Worm (Caenorhabditis elegans): Measurements from ENCODE around the gene zmp-6.
A peak's percentile ranks its signal among the peaks of the same experiment; 100 is the strongest.

Gene zmp-6

ce11 chrIII:7246389-7246788 lies 1.3 kb downstream of the zmp-6 start:
- TF ChIP-seq ceh-62 (tag; optimal IDR thresholded peaks at IDR 0.05) (no peak), ZK337.2 (GFP tag; IDR thresholded peaks at IDR 0.05) (no peak), fkh-10 (GFP tag; optimal IDR thresholded peaks at IDR 0.05) (peak; percentile 64), pha-4 (GFP tag; IDR thresholded peaks at IDR 0.05) (no peak), pha-4 (tag; optimal IDR thresholded peaks at IDR 0.05) (no peak), snpc-1.2 (GFP tag; IDR thresholded peaks at IDR 0.05) (no peak), aha-1 (tag) (no peak), ces-1 (GFP tag; optimal IDR thresholded peaks at IDR 0.05) (peak; percentile 59)

ce11 chrIII:7242988-7243387 lies 4.7 kb downstream of the zmp-6 start, which contains the start of gene osm-10:
Gene osm-10 (plus strand): TSS chrIII:7243280.
- no peak for TF ChIP-seq hlh-30 (tag; optimal IDR thresholded peaks at IDR 0.05; ENCODE audit: insufficient read depth)
- TF ChIP-seq ceh-28 (tag; optimal IDR thresholded peaks at IDR 0.05), result no peak
- peak; percentile 52 for TF ChIP-seq aha-1 (tag)
- no peak for TF ChIP-seq fkh-10 (GFP tag; optimal IDR thresholded peaks at IDR 0.05)

- TF ChIP-seq nhr-42 (GFP tag; IDR thresholded peaks at IDR 0.05) (no peak), dmd-9 (GFP tag; IDR thresholded peaks at IDR 0.05) (no peak), set-16 (GFP tag; IDR thresholded peaks at IDR 0.05) (no peak), dmd-8 (GFP tag; IDR thresholded peaks at IDR 0.05) (no peak), lim-7 (GFP tag; IDR thresholded peaks at IDR 0.05) (no peak), ceh-82 (tag; optimal IDR thresholded peaks at IDR 0.05) (no peak), ztf-11 (tag; optimal IDR thresholded peaks at IDR 0.05) (no peak), ctbp-1 (GFP tag; IDR thresholded peaks at IDR 0.05) (no peak), Y105C5A.15 (GFP tag; IDR thresholded peaks at IDR 0.05) (no peak), cey-2 (tag; optimal IDR thresholded peaks at IDR 0.05; ENCODE audit: borderline replicate concordance, insufficient read depth) (no peak), mdt-29 (GFP tag; IDR thresholded peaks at IDR 0.05) (no peak)
Observed at ce11 chrIII:7241065-7241464, 6.6 kb downstream of the zmp-6 start, which contains the start of gene ztf-31. Gene ztf-31 (plus strand): TSS chrIII:7241365.

ce11 chrIII:7239416-7239815 lies 8.2 kb downstream of the zmp-6 start:
- TF ChIP-seq unc-62 (GFP tag; optimal IDR thresholded peaks at IDR 0.05 in 1 of 2), result peak in 1 of 2 experiments; percentile 90
- TF ChIP-seq unc-62 (tag; optimal IDR thresholded peaks at IDR 0.05), result no peak
- no peak for TF ChIP-seq pha-4 (GFP tag; IDR thresholded peaks at IDR 0.05)
- TF ChIP-seq pha-4 (tag; optimal IDR thresholded peaks at IDR 0.05), result no peak

ce11 chrIII:7238727-7239126 lies 8.9 kb downstream of the zmp-6 start, which contains the start of gene pars-1:
Gene pars-1 (plus strand): TSS chrIII:7239027.
- peak; percentile 46 for TF ChIP-seq zip-2 (tag; optimal IDR thresholded peaks at IDR 0.05)
- TF ChIP-seq D1046.2 (GFP tag; IDR thresholded peaks at IDR 0.05), result no peak

ce11 chrIII:7235660-7236059 lies 12.0 kb downstream of the zmp-6 start:
- TF ChIP-seq set-16 (GFP tag; IDR thresholded peaks at IDR 0.05), result peak; percentile 85

- TF ChIP-seq ctbp-1 (GFP tag; IDR thresholded peaks at IDR 0.05) (no peak), lin-38 (GFP tag; IDR thresholded peaks at IDR 0.05) (peak; percentile 60), daf-19 (GFP tag; conservative IDR thresholded peaks at IDR 0.05) (no peak), arid-1 (GFP tag; conservative IDR thresholded peaks at IDR 0.05) (0 out of 2 replicates have a peak, but pooled peaks have one; percentile 19), nhr-10 (tag; optimal IDR thresholded peaks at IDR 0.05) (no peak), F37D6.2 (tag; optimal IDR thresholded peaks at IDR 0.05) (no peak), nhr-77 (tag; optimal IDR thresholded peaks at IDR 0.05) (peak; percentile 5), lin-1 (GFP tag; IDR thresholded peaks at IDR 0.05) (no peak), jun-1 (tag; optimal IDR thresholded peaks at IDR 0.05) (no peak), lsy-2 (tag; optimal IDR thresholded peaks at IDR 0.05) (peak in 1 of 2 experiments; percentile 89), D1046.2 (GFP tag; IDR thresholded peaks at IDR 0.05) (no peak), snpc-1.2 (GFP tag; IDR thresholded peaks at IDR 0.05) (no peak), ceh-28 (tag; optimal IDR thresholded peaks at IDR 0.05) (no peak), aha-1 (tag) (peak; percentile 51), daf-16 (GFP tag; optimal IDR thresholded peaks at IDR 0.05) (no peak), daf-16 (tag; optimal IDR thresholded peaks at IDR 0.05) (peak; percentile 40), Y5F2A.4 (GFP tag; optimal IDR thresholded peaks at IDR 0.05) (no peak), dve-1 (tag; optimal IDR thresholded peaks at IDR 0.05; ENCODE audit: insufficient read depth) (peak; percentile 62), ztf-7 (tag; optimal IDR thresholded peaks at IDR 0.05) (no peak), zip-11 (GFP tag; IDR thresholded peaks at IDR 0.05) (no peak), rbr-2 (tag; optimal IDR thresholded peaks at IDR 0.05) (peak; percentile 44)
Observed at ce11 chrIII:7234148-7234547, 13.5 kb downstream of the zmp-6 start, which contains the start of gene ndus-8. Gene ndus-8 (minus strand): TSS chrIII:7234202.
